Worm (Caenorhabditis elegans) whole organism, L4 larva: ENCODE data around the gene B0222.11.

ENCODE experiments used
- D1046.2 ChIP-seq: fragments of 200-800 bp; sonication (Bioruptor generic); IDR thresholded peaks from 2 replicates; pipeline ENCODE4 v1.3.6; 2022; ENCODE audit warnings: missing genetic modification characterization, missing compliant biosample characterization
- F49E8.2 ChIP-seq: sonication (generic microtip); optimal IDR thresholded peaks from 2 replicates; lab custom pipeline; 2016; ENCODE audit warnings: missing compliant biosample characterization, mild to moderate bottlenecking, missing genetic modification characterization, borderline replicate concordance
- T20F7.1 ChIP-seq: fragments of 200-800 bp; sonication (Bioruptor generic); optimal IDR thresholded peaks from 2 replicates; lab custom pipeline; 2018; ENCODE audit warnings: mild to moderate bottlenecking, missing genetic modification characterization, missing compliant biosample characterization
- T26A8.4 ChIP-seq: fragments of 200-800 bp; sonication (Bioruptor generic); IDR thresholded peaks from 2 replicates; pipeline ENCODE4 v1.3.6; 2022; ENCODE audit warnings: missing genetic modification characterization, missing compliant biosample characterization
- Y5F2A.4 ChIP-seq: fragments of 200-800 bp; sonication (Bioruptor generic); optimal IDR thresholded peaks from 2 replicates; lab custom pipeline; 2018; ENCODE audit warnings: mild to moderate bottlenecking, missing genetic modification characterization, missing compliant biosample characterization
- Y75B8A.6 ChIP-seq: fragments of 200-800 bp; sonication (Bioruptor generic); IDR thresholded peaks from 2 replicates; pipeline ENCODE4 v1.3.6; 2022; ENCODE audit warnings: missing genetic modification reagents, missing genetic modification characterization, missing compliant biosample characterization
- ceh-28 ChIP-seq: fragments of 150-350 bp; optimal IDR thresholded peaks from 2 replicates; lab custom pipeline; 2014; ENCODE audit warnings: missing biosample characterization, missing genetic modification reagents, missing genetic modification characterization
- ceh-82 ChIP-seq: sonication (generic microtip); optimal IDR thresholded peaks from 2 replicates; lab custom pipeline; 2017; ENCODE audit warnings: missing biosample characterization, missing genetic modification characterization
- cey-2 ChIP-seq: sonication (generic microtip); optimal IDR thresholded peaks from 3 replicates; lab custom pipeline; 2017; ENCODE audit warnings: missing genetic modification characterization, mild to moderate bottlenecking, missing compliant biosample characterization, antibody characterized with exemption, borderline replicate concordance; ENCODE audit not compliant: insufficient read depth
- daf-19 ChIP-seq: fragments of 200-800 bp; sonication (Bioruptor generic); conservative IDR thresholded peaks from 2 replicates; pipeline ENCODE4 v1.3.6; 2022; ENCODE audit warnings: missing genetic modification characterization, missing compliant biosample characterization
- dmd-6 ChIP-seq: fragments of 200-800 bp; sonication (Bioruptor generic); IDR thresholded peaks from 2 replicates; pipeline ENCODE4 v1.3.6; 2022; ENCODE audit warnings: missing genetic modification reagents, missing genetic modification characterization, missing compliant biosample characterization
- dmd-9 ChIP-seq: fragments of 200-800 bp; sonication (Bioruptor generic); IDR thresholded peaks from 2 replicates; pipeline ENCODE4 v1.3.6; 2022; ENCODE audit warnings: missing genetic modification reagents, missing genetic modification characterization, missing compliant biosample characterization
- fkh-10 ChIP-seq: fragments of 150-350 bp; optimal IDR thresholded peaks from 2 replicates; lab custom pipeline; 2014; ENCODE audit warnings: missing biosample characterization, missing genetic modification reagents, missing genetic modification characterization
- fos-1 ChIP-seq: fragments of 150-350 bp; optimal IDR thresholded peaks from 2 replicates; lab custom pipeline; 2014; ENCODE audit warnings: missing biosample characterization, missing genetic modification characterization
- gei-8 ChIP-seq: fragments of 200-800 bp; sonication (Bioruptor generic); optimal IDR thresholded peaks from 2 replicates; lab custom pipeline; 2018; ENCODE audit warnings: mild to moderate bottlenecking, missing genetic modification characterization, missing compliant biosample characterization
- hlh-11 ChIP-seq: fragments of 200-800 bp; sonication (Bioruptor generic); optimal IDR thresholded peaks from 2 replicates; lab custom pipeline; 2018; ENCODE audit warnings: mild to moderate bottlenecking, missing genetic modification characterization, missing compliant biosample characterization
- hlh-30 ChIP-seq: sonication (generic microtip); optimal IDR thresholded peaks from 2 replicates; lab custom pipeline; 2017; ENCODE audit warnings: antibody characterized with exemption, mild to moderate bottlenecking, missing genetic modification characterization, missing compliant biosample characterization; ENCODE audit not compliant: insufficient read depth
- lin-13 ChIP-seq: fragments of 150-350 bp; optimal IDR thresholded peaks from 2 replicates; lab custom pipeline; 2014; ENCODE audit warnings: missing biosample characterization, missing genetic modification reagents, missing genetic modification characterization
- lin-38 ChIP-seq: fragments of 200-800 bp; sonication (Bioruptor generic); IDR thresholded peaks from 2 replicates; pipeline ENCODE4 v1.3.6; 2022; ENCODE audit warnings: missing genetic modification reagents, missing genetic modification characterization, missing compliant biosample characterization
- mes-2 ChIP-seq: sonication (generic microtip); optimal IDR thresholded peaks from 2 replicates; lab custom pipeline; 2016; ENCODE audit warnings: missing genotype, mild to moderate bottlenecking, missing genetic modification characterization, missing compliant biosample characterization; ENCODE audit not compliant: poor library complexity, severe bottlenecking
- mxl-3 ChIP-seq: fragments of 200-800 bp; sonication (Bioruptor generic); optimal IDR thresholded peaks from 2 replicates; lab custom pipeline; 2018; ENCODE audit warnings: mild to moderate bottlenecking, missing genetic modification characterization, missing compliant biosample characterization
- nhr-102 ChIP-seq: sonication (generic microtip); optimal IDR thresholded peaks from 2 replicates; lab custom pipeline; 2016; ENCODE audit warnings: mild to moderate bottlenecking, missing genetic modification characterization, moderate library complexity, missing compliant biosample characterization
- nhr-111 ChIP-seq: fragments of 200-800 bp; sonication (Bioruptor generic); optimal IDR thresholded peaks from 2 replicates; lab custom pipeline; 2018; ENCODE audit warnings: mild to moderate bottlenecking, missing genetic modification characterization, missing compliant biosample characterization
- nhr-237 ChIP-seq: sonication (generic microtip); optimal IDR thresholded peaks from 2 replicates; lab custom pipeline; 2017; ENCODE audit warnings: missing biosample characterization, missing genetic modification characterization
- nhr-28 ChIP-seq: fragments of 150-350 bp; optimal IDR thresholded peaks from 2 replicates; lab custom pipeline; 2014; ENCODE audit warnings: missing biosample characterization, missing genetic modification characterization
- nhr-48 ChIP-seq: sonication (generic microtip); optimal IDR thresholded peaks from 2 replicates; lab custom pipeline; 2016; ENCODE audit warnings: mild to moderate bottlenecking, missing genetic modification characterization, missing compliant biosample characterization
- pqm-1 ChIP-seq: sonication (generic microtip); optimal IDR thresholded peaks from 2 replicates; lab custom pipeline; 2017; ENCODE audit warnings: missing biosample characterization, missing genetic modification characterization
- rbr-2 ChIP-seq: sonication (generic microtip); optimal IDR thresholded peaks from 2 replicates; lab custom pipeline; 2016; ENCODE audit warnings: missing genotype, missing genetic modification characterization, missing compliant biosample characterization
- sdz-12 ChIP-seq: fragments of 200-800 bp; sonication (Bioruptor generic); optimal IDR thresholded peaks from 2 replicates; lab custom pipeline; 2018; ENCODE audit warnings: mild to moderate bottlenecking, missing genetic modification characterization, missing compliant biosample characterization
- snpc-4 ChIP-seq: fragments of 150-350 bp; optimal IDR thresholded peaks from 2 replicates; lab custom pipeline; 2014; ENCODE audit warnings: missing biosample characterization, missing genetic modification characterization
- tra-1 ChIP-seq: fragments of 200-800 bp; sonication (Bioruptor generic); IDR thresholded peaks from 2 replicates; pipeline ENCODE4 v1.3.6; 2022; ENCODE audit warnings: missing genetic modification reagents, missing genetic modification characterization, missing compliant biosample characterization
- unc-62 ChIP-seq, 3 experiments: fragments of 150-350 bp in 1 of 3; sonication (generic microtip); optimal IDR thresholded peaks in 2 of 3; peaks in 1 of 3; 1 replicate in 1 of 3; 2 replicates in 2 of 3; lab custom pipeline; 2014 to 2017; ENCODE audit warnings: missing biosample characterization in 3 of 3, missing genetic modification characterization in 3 of 3, missing genetic modification reagents in 3 of 3, missing genotype in 1 of 3
- vab-7 ChIP-seq: fragments of 200-800 bp; sonication (Bioruptor generic); IDR thresholded peaks from 2 replicates; pipeline ENCODE4 v1.3.6; 2022; ENCODE audit warnings: missing genetic modification reagents, missing genetic modification characterization, missing compliant biosample characterization
- zfp-2 ChIP-seq: sonication (generic microtip); optimal IDR thresholded peaks from 2 replicates; lab custom pipeline; 2016; ENCODE audit warnings: mild to moderate bottlenecking, missing genetic modification characterization, missing compliant biosample characterization
- zfp-3 ChIP-seq: fragments of 200-800 bp; sonication (Bioruptor generic); conservative IDR thresholded peaks from 2 replicates; pipeline ENCODE4 v1.3.6; 2022; ENCODE audit warnings: missing genetic modification reagents, missing genetic modification characterization, missing compliant biosample characterization
- zip-11 ChIP-seq: fragments of 200-800 bp; sonication (Bioruptor generic); IDR thresholded peaks from 2 replicates; pipeline ENCODE4 v1.3.6; 2022; ENCODE audit warnings: missing genetic modification characterization, missing compliant biosample characterization
- ztf-7 ChIP-seq: fragments of 150-350 bp; optimal IDR thresholded peaks from 2 replicates; lab custom pipeline; 2014; ENCODE audit warnings: missing biosample characterization, missing genetic modification characterization

B0222.11 gene

ce11 chrV:9148151-9148550 is 19.8 kb downstream of the B0222.11 start:
- no peak for TF ChIP-seq snpc-4 (tag; lab: Kevin White, UChicago)
- TF ChIP-seq daf-19 (GFP tag; lab: Robert Waterston, UW) = no peak
- TF ChIP-seq nhr-111 (GFP tag; lab: Kevin White, UChicago) = no peak
- TF ChIP-seq T26A8.4 = no peak
- TF ChIP-seq nhr-237 (tag; lab: Kevin White, UChicago) = no peak
- TF ChIP-seq D1046.2 (GFP tag; lab: Robert Waterston, UW) = no peak
- TF ChIP-seq dmd-6 (GFP tag; lab: Robert Waterston, UW) = no peak
- TF ChIP-seq zfp-2 (tag; lab: Kevin White, UChicago) = no peak
- no peak for TF ChIP-seq cey-2 (tag; lab: Kevin White, UChicago)
- TF ChIP-seq mes-2 (tag; lab: Kevin White, UChicago) = no peak

ce11 chrV:9146849-9147557 is 21.0 kb downstream of the B0222.11 start, which contains the start of gene spl-2:
Gene spl-2, minus strand, starts transcription at chrV:9146899.
- TF ChIP-seq dmd-6 (GFP tag; lab: Robert Waterston, UW) (peak; percentile 25; the same call in 1 of the 2 replicates), mxl-3 (GFP tag; lab: Kevin White, UChicago) (peak; percentile 56), nhr-48 (tag; lab: Kevin White, UChicago) (peak; percentile 37), hlh-11 (tag; lab: Kevin White, UChicago) (peak; percentile 35), nhr-28 (tag; lab: Kevin White, UChicago) (peak; percentile 5), Y5F2A.4 (no peak), nhr-102 (tag; lab: Kevin White, UChicago) (no peak), unc-62 (GFP tag; optimal IDR thresholded peaks at IDR 0.05 in 1 of 2; lab: Kevin White, UChicago) (peak in 1 of 2 experiments; percentile 95), unc-62 (tag; optimal IDR thresholded peaks at IDR 0.05; lab: Kevin White, UChicago) (no peak), hlh-30 (tag; lab: Kevin White, UChicago) (peak; percentile 42)

ce11 chrV:9146196-9146595 is 21.8 kb downstream of the B0222.11 start:
- TF ChIP-seq hlh-30 (tag; lab: Kevin White, UChicago) (no peak), ztf-7 (tag; lab: Kevin White, UChicago) (no peak), zip-11 (GFP tag; lab: Robert Waterston, UW) (no peak), ceh-28 (no peak), sdz-12 (no peak), F49E8.2 (tag; lab: Kevin White, UChicago) (no peak), hlh-11 (tag; lab: Kevin White, UChicago) (peak; percentile 38), Y75B8A.6 (GFP tag; lab: Robert Waterston, UW) (no peak), lin-38 (no peak), gei-8 (no peak), vab-7 (GFP tag; lab: Robert Waterston, UW) (no peak), T20F7.1 (no peak), rbr-2 (no peak), zfp-3 (GFP tag; lab: Robert Waterston, UW) (no peak), fos-1 (tag; lab: Kevin White, UChicago) (no peak), lin-13 (GFP tag; lab: Kevin White, UChicago) (no peak), tra-1 (GFP tag; lab: Robert Waterston, UW) (0 out of 2 replicates have a peak, but pooled peaks have one; percentile 17), ceh-82 (tag; lab: Kevin White, UChicago) (no peak), pqm-1 (tag; lab: Kevin White, UChicago) (peak; percentile 23), dmd-6 (GFP tag; lab: Robert Waterston, UW) (peak; percentile 75), fkh-10 (no peak), dmd-9 (GFP tag; lab: Robert Waterston, UW) (no peak), nhr-28 (tag; lab: Kevin White, UChicago) (peak; percentile 3)
